Worm (Caenorhabditis elegans) whole organism, early embryonic: ENCODE data around the gene F34D6.1.

Source experiments
- B0310.2 ChIP-seq: sonication (generic microtip); optimal IDR thresholded peaks from 2 replicates; lab custom pipeline; 2016; ENCODE audit warnings: mild to moderate bottlenecking, missing genetic modification characterization, missing compliant biosample characterization
- F13C5.2 ChIP-seq: sonication (generic microtip); optimal IDR thresholded peaks from 2 replicates; lab custom pipeline; 2017; ENCODE audit warnings: mild to moderate bottlenecking, missing genetic modification characterization, inconsistent platforms, missing compliant biosample characterization
- aly-1 ChIP-seq: sonication (generic microtip); optimal IDR thresholded peaks from 2 replicates; lab custom pipeline; 2016; ENCODE audit warnings: missing genetic modification characterization, missing compliant biosample characterization
- ama-1 ChIP-seq: fragments of 150-350 bp; optimal IDR thresholded peaks from 2 replicates; lab custom pipeline; 2014
- ceh-13 ChIP-seq: fragments of 200-800 bp; sonication (Bioruptor generic); optimal IDR thresholded peaks from 2 replicates; lab custom pipeline; 2018; ENCODE audit warnings: mild to moderate bottlenecking, missing genetic modification characterization, missing compliant biosample characterization
- ceh-36 ChIP-seq: sonication (generic microtip); optimal IDR thresholded peaks from 2 replicates; lab custom pipeline; 2016; ENCODE audit warnings: missing genetic modification characterization, inconsistent platforms, missing compliant biosample characterization
- ets-7 ChIP-seq: sonication (generic microtip); optimal IDR thresholded peaks from 2 replicates; lab custom pipeline; 2016; ENCODE audit warnings: missing genotype, missing genetic modification characterization, missing compliant biosample characterization
- flt-1 ChIP-seq: fragments of 200-800 bp; sonication (Bioruptor generic); IDR thresholded peaks from 2 replicates; pipeline ENCODE4 v1.3.6; 2022; ENCODE audit warnings: missing genetic modification characterization, missing compliant biosample characterization
- hmbx-1 ChIP-seq: sonication (generic microtip); optimal IDR thresholded peaks from 2 replicates; lab custom pipeline; 2016; ENCODE audit warnings: mild to moderate bottlenecking, missing genetic modification characterization, missing compliant biosample characterization
- hmg-4 ChIP-seq: fragments of 200-800 bp; sonication (Bioruptor generic); optimal IDR thresholded peaks from 2 replicates; lab custom pipeline; 2018; ENCODE audit warnings: mild to moderate bottlenecking, missing genetic modification characterization, missing compliant biosample characterization
- hnd-1 ChIP-seq: sonication (generic microtip); optimal IDR thresholded peaks from 2 replicates; lab custom pipeline; 2016; ENCODE audit warnings: missing genetic modification characterization, missing compliant biosample characterization
- pes-1 ChIP-seq: fragments of 200-800 bp; sonication (Bioruptor generic); IDR thresholded peaks from 2 replicates; pipeline ENCODE4 v1.3.6; 2022; ENCODE audit warnings: missing genetic modification reagents, missing genetic modification characterization, missing compliant biosample characterization
- scrt-1 ChIP-seq: fragments of 200-800 bp; sonication (Bioruptor generic); IDR thresholded peaks from 2 replicates; pipeline ENCODE4 v1.3.6; 2022; ENCODE audit warnings: missing genetic modification characterization, missing compliant biosample characterization
- sea-1 ChIP-seq: fragments of 200-800 bp; sonication (Bioruptor generic); conservative IDR thresholded peaks from 2 replicates; pipeline ENCODE4 v1.3.6; 2022; ENCODE audit warnings: missing genetic modification characterization, missing compliant biosample characterization
- tbx-11 ChIP-seq: fragments of 200-800 bp; sonication (Bioruptor generic); IDR thresholded peaks from 2 replicates; pipeline ENCODE4 v1.3.6; 2022; ENCODE audit warnings: missing genetic modification characterization, missing compliant biosample characterization
- tbx-37 ChIP-seq: fragments of 200-800 bp; sonication (Bioruptor generic); conservative IDR thresholded peaks from 2 replicates; pipeline ENCODE4 v1.3.6; 2022; ENCODE audit warnings: missing genetic modification reagents, missing genetic modification characterization, missing compliant biosample characterization
- tra-4 ChIP-seq: sonication (generic microtip); optimal IDR thresholded peaks from 2 replicates; lab custom pipeline; 2017; ENCODE audit warnings: missing genetic modification characterization, missing compliant biosample characterization

F34D6.1 gene

DNA sequence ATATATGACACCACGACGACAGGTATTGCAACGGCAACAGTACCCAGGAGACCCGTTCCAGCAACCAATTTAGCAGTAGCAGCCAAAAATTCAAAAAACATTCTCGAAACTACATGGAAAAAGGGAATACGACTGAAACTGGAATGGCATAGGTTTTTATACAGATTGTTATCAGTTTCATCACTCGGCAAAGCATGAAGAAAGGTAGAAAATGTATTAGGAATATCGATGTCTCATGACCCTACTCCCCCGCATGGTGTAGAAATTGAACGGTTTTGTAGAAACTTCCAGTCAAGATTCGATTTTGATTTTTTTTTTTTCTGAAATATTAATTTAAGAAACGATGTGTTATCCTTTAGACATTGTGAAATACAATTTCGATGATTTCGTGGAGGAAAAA, 29.9 kb upstream of the F34D6.1 start, which contains the start of gene T05A8.2:
T05A8.2 (minus strand) TSS at position 101 of the 400 bp plus-strand sequence.
- TF ChIP-seq B0310.2 (tag; lab: Kevin White, UChicago), result no peak
- no peak for TF ChIP-seq ama-1 (lab: Kevin White, UChicago)
- no peak for TF ChIP-seq F13C5.2 (tag; lab: Kevin White, UChicago)
- TF ChIP-seq sea-1 (GFP tag; lab: Robert Waterston, UW), result no peak
- TF ChIP-seq tra-4, result no peak
- TF ChIP-seq pes-1 (GFP tag; lab: Robert Waterston, UW), result no peak

DNA sequence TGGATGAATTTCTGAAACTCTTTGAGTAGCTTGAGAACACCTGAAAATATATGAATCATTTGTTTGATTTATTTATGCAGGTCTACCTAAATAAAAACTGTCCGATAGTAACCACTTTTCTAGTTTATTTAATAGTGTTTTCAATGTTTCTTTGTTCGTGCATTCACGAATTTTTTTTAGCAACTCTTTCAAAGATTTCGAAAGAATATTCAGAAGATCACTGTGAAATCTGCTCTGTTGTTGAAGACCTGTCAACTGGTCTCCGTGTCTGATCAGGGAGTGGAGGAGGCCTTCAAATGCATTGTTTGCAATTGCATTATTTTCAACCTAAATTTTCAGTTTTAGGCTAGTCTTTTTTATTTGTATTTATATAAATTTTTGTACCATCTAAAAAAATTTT, 28.9 kb upstream of the F34D6.1 start, which contains the start of gene T05A8.1:
T05A8.1 (minus strand) TSS at position 101 of the 400 bp plus-strand sequence.
- TF ChIP-seq ceh-13 (GFP tag; lab: Kevin White, UChicago) (no peak), flt-1 (GFP tag; lab: Robert Waterston, UW) (no peak), sea-1 (GFP tag; lab: Robert Waterston, UW) (no peak), tbx-11 (GFP tag; lab: Robert Waterston, UW) (no peak)

DNA sequence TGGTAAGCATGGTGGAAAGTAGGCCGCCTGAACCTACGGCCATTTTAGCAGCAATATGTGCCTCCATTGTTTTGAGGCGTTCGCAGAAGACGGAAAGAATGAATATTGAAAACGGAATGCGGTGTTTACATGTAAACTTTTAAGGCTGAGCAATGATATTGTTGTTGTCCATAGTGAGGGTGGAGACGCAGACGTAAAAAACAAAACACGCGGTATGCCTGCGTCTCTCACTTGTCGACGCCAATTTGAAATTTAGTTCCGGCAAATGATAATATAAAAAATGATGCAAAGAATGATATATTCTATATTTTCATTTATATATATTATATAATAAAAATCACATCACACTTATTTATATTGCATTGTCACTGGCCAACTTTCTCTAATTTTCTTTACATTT, 26.9 kb upstream of the F34D6.1 start, which contains the start of gene Y47G7B.2:
Y47G7B.2 (minus strand) TSS at position 143 of the 400 bp plus-strand sequence.
- TF ChIP-seq ceh-13 (GFP tag; lab: Kevin White, UChicago) (no peak), flt-1 (GFP tag; lab: Robert Waterston, UW) (no peak), hmg-4 (no peak), B0310.2 (tag; lab: Kevin White, UChicago) (no peak), hmbx-1 (tag; lab: Kevin White, UChicago) (no peak), tbx-37 (no peak), scrt-1 (GFP tag; lab: Robert Waterston, UW) (no peak), F13C5.2 (tag; lab: Kevin White, UChicago) (no peak), ets-7 (tag; lab: Kevin White, UChicago) (no peak), aly-1 (tag; lab: Kevin White, UChicago) (no peak), tra-4 (no peak), hnd-1 (tag; lab: Kevin White, UChicago) (no peak)

ce11 chrII:2705200-2705599, 24.2 kb upstream of the F34D6.1 start, which contains the start of gene srh-128:
Gene srh-128 (minus strand): TSS chrII:2705300.
- TF ChIP-seq flt-1 (GFP tag; lab: Robert Waterston, UW) (no peak), ceh-36 (tag; lab: Kevin White, UChicago) (no peak), hmg-4 (no peak), F13C5.2 (tag; lab: Kevin White, UChicago) (no peak), pes-1 (GFP tag; lab: Robert Waterston, UW) (no peak), ceh-13 (GFP tag; lab: Kevin White, UChicago) (no peak), hnd-1 (tag; lab: Kevin White, UChicago) (no peak), tra-4 (no peak), ets-7 (tag; lab: Kevin White, UChicago) (no peak), sea-1 (GFP tag; lab: Robert Waterston, UW) (no peak), B0310.2 (tag; lab: Kevin White, UChicago) (no peak), tbx-11 (GFP tag; lab: Robert Waterston, UW) (no peak), scrt-1 (GFP tag; lab: Robert Waterston, UW) (no peak), aly-1 (tag; lab: Kevin White, UChicago) (no peak), tbx-37 (no peak)

DNA sequence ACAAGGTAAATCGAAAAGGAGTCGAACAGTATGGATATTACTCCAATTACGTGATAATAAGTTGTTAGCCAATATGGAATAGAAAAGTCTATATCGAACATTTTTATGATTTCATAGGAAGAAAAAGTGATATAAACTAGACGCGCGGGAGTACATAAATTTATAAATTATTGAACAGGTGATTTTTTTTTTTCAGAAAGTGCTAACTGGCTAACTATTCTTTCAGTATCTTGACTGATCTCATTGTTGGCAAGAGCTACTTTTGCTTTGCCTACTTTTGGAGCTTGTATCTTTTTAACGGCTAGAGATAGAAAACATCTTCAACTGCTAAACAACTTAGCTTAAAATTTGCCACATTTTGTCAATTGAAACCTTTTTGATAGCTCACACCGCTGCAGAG, 21.7 kb upstream of the F34D6.1 start, which contains the start of gene sri-60:
sri-60 (minus strand) TSS at position 101 of the 400 bp plus-strand sequence.
- TF ChIP-seq aly-1 (tag; lab: Kevin White, UChicago), result no peak
- no peak for TF ChIP-seq tra-4
- TF ChIP-seq ceh-13 (GFP tag; lab: Kevin White, UChicago), result no peak
- no peak for TF ChIP-seq ceh-36 (tag; lab: Kevin White, UChicago)
- TF ChIP-seq ets-7 (tag; lab: Kevin White, UChicago), result no peak
- no peak for TF ChIP-seq hmg-4
- TF ChIP-seq tbx-11 (GFP tag; lab: Robert Waterston, UW), result no peak
- TF ChIP-seq pes-1 (GFP tag; lab: Robert Waterston, UW), result no peak
- TF ChIP-seq F13C5.2 (tag; lab: Kevin White, UChicago), result no peak
- TF ChIP-seq hmbx-1 (tag; lab: Kevin White, UChicago), result no peak
- TF ChIP-seq sea-1 (GFP tag; lab: Robert Waterston, UW), result no peak
- TF ChIP-seq B0310.2 (tag; lab: Kevin White, UChicago), result no peak
- no peak for TF ChIP-seq flt-1 (GFP tag; lab: Robert Waterston, UW)
- TF ChIP-seq scrt-1 (GFP tag; lab: Robert Waterston, UW), result no peak
- TF ChIP-seq hnd-1 (tag; lab: Kevin White, UChicago), result no peak
- no peak for TF ChIP-seq tbx-37
- TF ChIP-seq ama-1 (lab: Kevin White, UChicago), result no peak

ce11 chrII:2700229-2700628, 19.2 kb upstream of the F34D6.1 start, which contains the start of gene sri-61:
Gene sri-61 (minus strand): TSS chrII:2700329.
- no peak for TF ChIP-seq ama-1 (lab: Kevin White, UChicago)
- no peak for TF ChIP-seq B0310.2 (tag; lab: Kevin White, UChicago)
- TF ChIP-seq tra-4, result no peak
- no peak for TF ChIP-seq ceh-13 (GFP tag; lab: Kevin White, UChicago)
- no peak for TF ChIP-seq hmbx-1 (tag; lab: Kevin White, UChicago)
- TF ChIP-seq F13C5.2 (tag; lab: Kevin White, UChicago), result no peak
- TF ChIP-seq flt-1 (GFP tag; lab: Robert Waterston, UW), result no peak
- TF ChIP-seq aly-1 (tag; lab: Kevin White, UChicago), result no peak
- no peak for TF ChIP-seq hmg-4

DNA sequence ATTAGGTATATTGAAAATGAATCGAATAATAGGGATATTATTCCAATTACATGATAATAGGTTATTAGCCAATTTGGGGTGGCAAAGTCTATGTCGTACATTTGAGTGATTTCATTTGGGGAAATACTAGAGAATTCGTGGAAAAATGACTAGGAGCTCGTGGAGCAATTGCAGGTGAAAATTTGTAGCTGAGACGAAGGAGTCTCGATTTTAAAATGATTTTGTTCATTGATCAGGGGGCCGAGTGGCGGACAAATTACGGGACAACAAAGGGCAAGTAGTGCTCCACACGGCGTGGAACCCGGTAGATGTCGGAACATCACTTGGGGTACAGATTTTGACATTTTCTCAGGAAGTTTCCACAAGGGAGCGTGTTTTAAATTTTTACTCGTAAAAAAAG, 17.4 kb upstream of the F34D6.1 start, which contains the start of gene sri-62:
sri-62 (minus strand) TSS at position 101 of the 400 bp plus-strand sequence.
- TF ChIP-seq sea-1 (GFP tag; lab: Robert Waterston, UW) (no peak), hnd-1 (tag; lab: Kevin White, UChicago) (no peak), tbx-37 (no peak), F13C5.2 (tag; lab: Kevin White, UChicago) (no peak), tra-4 (no peak), hmbx-1 (tag; lab: Kevin White, UChicago) (no peak), hmg-4 (no peak), aly-1 (tag; lab: Kevin White, UChicago) (no peak), ceh-36 (tag; lab: Kevin White, UChicago) (no peak), ets-7 (tag; lab: Kevin White, UChicago) (no peak)
